Worm (Caenorhabditis elegans): ENCODE data around the gene ZK856.14.

DNA sequence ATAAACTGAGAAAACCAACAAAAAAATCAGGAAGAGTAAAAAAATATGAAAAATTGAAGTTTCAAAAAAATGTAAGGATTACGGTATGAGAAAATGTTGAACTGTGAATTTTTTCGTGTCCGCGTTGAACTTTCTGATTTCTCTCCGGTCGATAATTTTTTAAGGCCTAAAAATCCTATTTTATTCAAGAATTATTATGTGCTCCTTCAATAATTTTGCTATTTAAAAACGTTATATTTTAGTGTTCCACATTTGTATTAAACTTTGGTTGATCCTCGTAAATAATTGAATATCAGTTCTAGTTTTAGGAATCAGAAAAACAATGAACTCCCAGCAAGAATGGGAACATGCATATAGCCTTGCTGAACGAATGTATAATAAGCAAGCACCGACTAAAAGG, 4.2 kb upstream of the ZK856.14 start, which contains the start of gene hpo-40:
- no peak for TF ChIP-seq mep-1 (tag; optimal IDR thresholded peaks at IDR 0.05)
- no peak for TF ChIP-seq nhr-28 (tag; optimal IDR thresholded peaks at IDR 0.05)
- no peak for TF ChIP-seq elt-1 (tag; optimal IDR thresholded peaks at IDR 0.05; ENCODE audit: borderline replicate concordance, insufficient read depth)
- no peak for TF ChIP-seq ztf-11 (tag; optimal IDR thresholded peaks at IDR 0.05)
- no peak for TF ChIP-seq blmp-1 (tag; optimal IDR thresholded peaks at IDR 0.05)
- no peak for TF ChIP-seq nhr-237 (tag; optimal IDR thresholded peaks at IDR 0.05)
- TF ChIP-seq cnd-1 (tag; optimal IDR thresholded peaks at IDR 0.05), result no peak
- TF ChIP-seq zip-8 (tag; optimal IDR thresholded peaks at IDR 0.05), result no peak

All from whole organism, mixed stage, embryonic.